Worm (Caenorhabditis elegans) whole organism, early embryonic: ENCODE measurements around the gene Y38E10A.3.

Experiments used
- B0310.2 ChIP-seq: sonication (generic microtip); optimal IDR thresholded peaks from 2 replicates; lab custom pipeline; 2016; ENCODE audit warnings: mild to moderate bottlenecking, missing genetic modification characterization, missing compliant biosample characterization
- F13C5.2 ChIP-seq: sonication (generic microtip); optimal IDR thresholded peaks from 2 replicates; lab custom pipeline; 2017; ENCODE audit warnings: mild to moderate bottlenecking, missing genetic modification characterization, inconsistent platforms, missing compliant biosample characterization
- aly-1 ChIP-seq: sonication (generic microtip); optimal IDR thresholded peaks from 2 replicates; lab custom pipeline; 2016; ENCODE audit warnings: missing genetic modification characterization, missing compliant biosample characterization
- ama-1 ChIP-seq: fragments of 150-350 bp; optimal IDR thresholded peaks from 2 replicates; lab custom pipeline; 2014
- ceh-13 ChIP-seq: fragments of 200-800 bp; sonication (Bioruptor generic); optimal IDR thresholded peaks from 2 replicates; lab custom pipeline; 2018; ENCODE audit warnings: mild to moderate bottlenecking, missing genetic modification characterization, missing compliant biosample characterization
- ceh-36 ChIP-seq: sonication (generic microtip); optimal IDR thresholded peaks from 2 replicates; lab custom pipeline; 2016; ENCODE audit warnings: missing genetic modification characterization, inconsistent platforms, missing compliant biosample characterization
- ets-7 ChIP-seq: sonication (generic microtip); optimal IDR thresholded peaks from 2 replicates; lab custom pipeline; 2016; ENCODE audit warnings: missing genotype, missing genetic modification characterization, missing compliant biosample characterization
- flt-1 ChIP-seq: fragments of 200-800 bp; sonication (Bioruptor generic); IDR thresholded peaks from 2 replicates; pipeline ENCODE4 v1.3.6; 2022; ENCODE audit warnings: missing genetic modification characterization, missing compliant biosample characterization
- hmbx-1 ChIP-seq: sonication (generic microtip); optimal IDR thresholded peaks from 2 replicates; lab custom pipeline; 2016; ENCODE audit warnings: mild to moderate bottlenecking, missing genetic modification characterization, missing compliant biosample characterization
- hmg-4 ChIP-seq: fragments of 200-800 bp; sonication (Bioruptor generic); optimal IDR thresholded peaks from 2 replicates; lab custom pipeline; 2018; ENCODE audit warnings: mild to moderate bottlenecking, missing genetic modification characterization, missing compliant biosample characterization
- hnd-1 ChIP-seq: sonication (generic microtip); optimal IDR thresholded peaks from 2 replicates; lab custom pipeline; 2016; ENCODE audit warnings: missing genetic modification characterization, missing compliant biosample characterization
- pes-1 ChIP-seq: fragments of 200-800 bp; sonication (Bioruptor generic); IDR thresholded peaks from 2 replicates; pipeline ENCODE4 v1.3.6; 2022; ENCODE audit warnings: missing genetic modification reagents, missing genetic modification characterization, missing compliant biosample characterization
- scrt-1 ChIP-seq: fragments of 200-800 bp; sonication (Bioruptor generic); IDR thresholded peaks from 2 replicates; pipeline ENCODE4 v1.3.6; 2022; ENCODE audit warnings: missing genetic modification characterization, missing compliant biosample characterization
- sea-1 ChIP-seq: fragments of 200-800 bp; sonication (Bioruptor generic); conservative IDR thresholded peaks from 2 replicates; pipeline ENCODE4 v1.3.6; 2022; ENCODE audit warnings: missing genetic modification characterization, missing compliant biosample characterization
- tbx-11 ChIP-seq: fragments of 200-800 bp; sonication (Bioruptor generic); IDR thresholded peaks from 2 replicates; pipeline ENCODE4 v1.3.6; 2022; ENCODE audit warnings: missing genetic modification characterization, missing compliant biosample characterization
- tbx-37 ChIP-seq: fragments of 200-800 bp; sonication (Bioruptor generic); conservative IDR thresholded peaks from 2 replicates; pipeline ENCODE4 v1.3.6; 2022; ENCODE audit warnings: missing genetic modification reagents, missing genetic modification characterization, missing compliant biosample characterization
- tra-4 ChIP-seq: sonication (generic microtip); optimal IDR thresholded peaks from 2 replicates; lab custom pipeline; 2017; ENCODE audit warnings: missing genetic modification characterization, missing compliant biosample characterization

The Y38E10A.3 gene

ce11 chrII:12535297-12535803 is 39.2 kb downstream of the Y38E10A.3 start, which contains the start of gene nimk-1:
Gene nimk-1 (plus strand): TSS chrII:12535753.
- TF ChIP-seq hmg-4 (GFP tag; lab: Kevin White, UChicago) (no peak), ama-1 (lab: Kevin White, UChicago) (no peak), ceh-36 (tag; lab: Kevin White, UChicago) (peak; percentile 59)

DNA sequence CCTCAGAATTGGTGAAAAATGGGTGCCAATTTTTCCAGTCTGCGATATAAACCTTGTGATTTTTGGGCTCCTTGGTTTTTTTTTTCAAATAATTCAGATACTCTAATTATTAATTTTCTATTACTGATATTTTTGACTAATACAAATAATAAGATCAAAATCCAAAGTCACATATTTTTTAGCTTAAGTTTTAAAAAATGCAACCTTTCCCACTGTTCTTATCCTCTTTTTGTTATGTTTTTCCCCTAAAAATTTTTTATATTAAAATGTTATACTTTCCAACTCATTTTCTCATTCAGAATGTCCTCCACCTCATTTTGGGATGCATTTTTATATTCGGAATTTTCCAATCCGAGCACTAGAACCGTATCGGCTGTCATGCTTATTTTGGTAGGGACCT is 43.6 kb downstream of the Y38E10A.3 start, which contains the start of gene srx-120:
srx-120 (plus strand) TSS at position 301 of the 400 bp plus-strand sequence.
- TF ChIP-seq aly-1 (no peak), flt-1 (GFP tag; lab: Robert Waterston, UW) (no peak), F13C5.2 (no peak), ama-1 (lab: Kevin White, UChicago) (no peak), scrt-1 (GFP tag; lab: Robert Waterston, UW) (no peak), sea-1 (GFP tag; lab: Robert Waterston, UW) (no peak), pes-1 (GFP tag; lab: Robert Waterston, UW) (no peak)

- TF ChIP-seq hmbx-1: no peak
- TF ChIP-seq pes-1 (GFP tag; lab: Robert Waterston, UW): no peak
- TF ChIP-seq hnd-1: no peak
- TF ChIP-seq B0310.2 (tag; lab: Kevin White, UChicago): no peak
- no peak for TF ChIP-seq tbx-11 (GFP tag; lab: Robert Waterston, UW)
- no peak for TF ChIP-seq tbx-37 (GFP tag; lab: Robert Waterston, UW)
- no peak for TF ChIP-seq scrt-1 (GFP tag; lab: Robert Waterston, UW)
Measured at ce11 chrII:12527947-12528346, 46.6 kb downstream of the Y38E10A.3 start, which contains the start of gene srx-119. Gene srx-119 (plus strand): TSS chrII:12528247.

DNA sequence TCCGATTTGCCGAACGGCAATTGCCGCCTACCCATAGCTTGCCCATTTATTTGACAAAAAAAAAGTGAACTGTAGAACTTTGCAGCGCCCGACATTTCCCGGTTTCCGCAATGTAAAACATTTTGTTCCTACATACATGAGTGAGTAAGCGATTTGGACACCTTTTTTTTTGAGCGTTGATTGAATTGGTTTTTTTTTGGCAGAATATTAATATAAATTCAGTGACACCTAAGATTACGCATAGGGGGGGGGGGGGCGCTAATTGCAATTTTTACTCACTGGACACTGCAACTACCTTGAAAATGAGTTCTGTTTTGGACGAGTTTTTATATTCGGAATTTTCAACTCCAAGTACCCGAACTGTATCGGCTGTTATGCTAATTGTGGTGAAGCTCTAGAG is 49.0 kb downstream of the Y38E10A.3 start, which contains the start of gene srx-118:
srx-118 (plus strand) TSS at position 301 of the 400 bp plus-strand sequence.
- no peak for TF ChIP-seq hmbx-1
- no peak for TF ChIP-seq hnd-1
- no peak for TF ChIP-seq aly-1
- no peak for TF ChIP-seq scrt-1 (GFP tag; lab: Robert Waterston, UW)
- no peak for TF ChIP-seq ama-1 (lab: Kevin White, UChicago)
- TF ChIP-seq sea-1 (GFP tag; lab: Robert Waterston, UW): no peak
- no peak for TF ChIP-seq tbx-11 (GFP tag; lab: Robert Waterston, UW)
- TF ChIP-seq F13C5.2: no peak
- no peak for TF ChIP-seq tbx-37 (GFP tag; lab: Robert Waterston, UW)
- no peak for TF ChIP-seq B0310.2 (tag; lab: Kevin White, UChicago)
- no peak for TF ChIP-seq flt-1 (GFP tag; lab: Robert Waterston, UW)
- no peak for TF ChIP-seq ets-7
- no peak for TF ChIP-seq ceh-13
- TF ChIP-seq ceh-36 (tag; lab: Kevin White, UChicago): no peak
- no peak for TF ChIP-seq tra-4 (tag; lab: Kevin White, UChicago)
- no peak for TF ChIP-seq hmg-4 (GFP tag; lab: Kevin White, UChicago)
- TF ChIP-seq pes-1 (GFP tag; lab: Robert Waterston, UW): no peak
